Worm (Caenorhabditis elegans) whole organism, early embryonic: ENCODE results near the gene mtrf-1L.

ENCODE experiments used
- B0310.2 ChIP-seq: sonication (generic microtip); optimal IDR thresholded peaks from 2 replicates; lab custom pipeline; 2016; ENCODE audit warnings: mild to moderate bottlenecking, missing genetic modification characterization, missing compliant biosample characterization
- F13C5.2 ChIP-seq: sonication (generic microtip); optimal IDR thresholded peaks from 2 replicates; lab custom pipeline; 2017; ENCODE audit warnings: mild to moderate bottlenecking, missing genetic modification characterization, inconsistent platforms, missing compliant biosample characterization
- aly-1 ChIP-seq: sonication (generic microtip); optimal IDR thresholded peaks from 2 replicates; lab custom pipeline; 2016; ENCODE audit warnings: missing genetic modification characterization, missing compliant biosample characterization
- ama-1 ChIP-seq: fragments of 150-350 bp; optimal IDR thresholded peaks from 2 replicates; lab custom pipeline; 2014
- ceh-13 ChIP-seq: fragments of 200-800 bp; sonication (Bioruptor generic); optimal IDR thresholded peaks from 2 replicates; lab custom pipeline; 2018; ENCODE audit warnings: mild to moderate bottlenecking, missing genetic modification characterization, missing compliant biosample characterization
- ceh-36 ChIP-seq: sonication (generic microtip); optimal IDR thresholded peaks from 2 replicates; lab custom pipeline; 2016; ENCODE audit warnings: missing genetic modification characterization, inconsistent platforms, missing compliant biosample characterization
- ets-7 ChIP-seq: sonication (generic microtip); optimal IDR thresholded peaks from 2 replicates; lab custom pipeline; 2016; ENCODE audit warnings: missing genotype, missing genetic modification characterization, missing compliant biosample characterization
- flt-1 ChIP-seq: fragments of 200-800 bp; sonication (Bioruptor generic); IDR thresholded peaks from 2 replicates; pipeline ENCODE4 v1.3.6; 2022; ENCODE audit warnings: missing genetic modification characterization, missing compliant biosample characterization
- hmbx-1 ChIP-seq: sonication (generic microtip); optimal IDR thresholded peaks from 2 replicates; lab custom pipeline; 2016; ENCODE audit warnings: mild to moderate bottlenecking, missing genetic modification characterization, missing compliant biosample characterization
- hmg-4 ChIP-seq: fragments of 200-800 bp; sonication (Bioruptor generic); optimal IDR thresholded peaks from 2 replicates; lab custom pipeline; 2018; ENCODE audit warnings: mild to moderate bottlenecking, missing genetic modification characterization, missing compliant biosample characterization
- hnd-1 ChIP-seq: sonication (generic microtip); optimal IDR thresholded peaks from 2 replicates; lab custom pipeline; 2016; ENCODE audit warnings: missing genetic modification characterization, missing compliant biosample characterization
- pes-1 ChIP-seq: fragments of 200-800 bp; sonication (Bioruptor generic); IDR thresholded peaks from 2 replicates; pipeline ENCODE4 v1.3.6; 2022; ENCODE audit warnings: missing genetic modification reagents, missing genetic modification characterization, missing compliant biosample characterization
- scrt-1 ChIP-seq: fragments of 200-800 bp; sonication (Bioruptor generic); IDR thresholded peaks from 2 replicates; pipeline ENCODE4 v1.3.6; 2022; ENCODE audit warnings: missing genetic modification characterization, missing compliant biosample characterization
- sea-1 ChIP-seq: fragments of 200-800 bp; sonication (Bioruptor generic); conservative IDR thresholded peaks from 2 replicates; pipeline ENCODE4 v1.3.6; 2022; ENCODE audit warnings: missing genetic modification characterization, missing compliant biosample characterization
- tbx-11 ChIP-seq: fragments of 200-800 bp; sonication (Bioruptor generic); IDR thresholded peaks from 2 replicates; pipeline ENCODE4 v1.3.6; 2022; ENCODE audit warnings: missing genetic modification characterization, missing compliant biosample characterization
- tbx-37 ChIP-seq: fragments of 200-800 bp; sonication (Bioruptor generic); conservative IDR thresholded peaks from 2 replicates; pipeline ENCODE4 v1.3.6; 2022; ENCODE audit warnings: missing genetic modification reagents, missing genetic modification characterization, missing compliant biosample characterization
- tra-4 ChIP-seq: sonication (generic microtip); optimal IDR thresholded peaks from 2 replicates; lab custom pipeline; 2017; ENCODE audit warnings: missing genetic modification characterization, missing compliant biosample characterization

Gene mtrf-1L

DNA sequence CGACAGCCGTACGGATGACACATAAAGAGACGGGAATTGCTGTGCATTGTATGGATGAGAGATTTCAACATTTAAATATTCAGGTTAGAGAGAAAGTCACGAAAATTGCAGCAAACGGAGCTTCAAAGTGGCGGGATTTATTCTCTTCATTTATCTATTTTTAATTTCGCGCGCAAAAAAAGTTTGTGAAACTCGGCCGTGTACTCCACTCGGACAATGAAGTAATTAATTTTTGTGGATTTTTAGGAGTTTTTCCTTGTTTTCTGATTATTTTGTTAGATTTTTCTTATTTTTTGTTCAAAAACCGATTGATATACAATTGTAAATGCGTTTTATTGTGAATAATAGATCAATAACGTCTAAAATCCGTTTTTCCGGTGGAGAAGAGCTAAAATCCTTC, 1.1 kb downstream of the mtrf-1L start:
- TF ChIP-seq scrt-1: no peak
- TF ChIP-seq hmg-4 (GFP tag; lab: Kevin White, UChicago): no peak
- no peak for TF ChIP-seq tra-4 (tag; lab: Kevin White, UChicago)
- no peak for TF ChIP-seq flt-1 (GFP tag; lab: Robert Waterston, UW)
- TF ChIP-seq pes-1: no peak
- no peak for TF ChIP-seq hmbx-1
- no peak for TF ChIP-seq F13C5.2 (tag; lab: Kevin White, UChicago)
- no peak for TF ChIP-seq tbx-37 (GFP tag; lab: Robert Waterston, UW)
- TF ChIP-seq tbx-11: no peak
- no peak for TF ChIP-seq aly-1 (tag; lab: Kevin White, UChicago)
- no peak for TF ChIP-seq hnd-1 (tag; lab: Kevin White, UChicago)
- no peak for TF ChIP-seq B0310.2 (tag; lab: Kevin White, UChicago)
- no peak for TF ChIP-seq ets-7 (tag; lab: Kevin White, UChicago)

- TF ChIP-seq pes-1 (no peak), hnd-1 (tag; lab: Kevin White, UChicago) (no peak), flt-1 (GFP tag; lab: Robert Waterston, UW) (no peak), hmg-4 (GFP tag; lab: Kevin White, UChicago) (no peak)
Observed at ce11 chrIV:5195531-5195930, 8.6 kb downstream of the mtrf-1L start, which contains the start of gene gpa-18. TSS of gene gpa-18 (minus strand) at chrIV:5195631.

DNA sequence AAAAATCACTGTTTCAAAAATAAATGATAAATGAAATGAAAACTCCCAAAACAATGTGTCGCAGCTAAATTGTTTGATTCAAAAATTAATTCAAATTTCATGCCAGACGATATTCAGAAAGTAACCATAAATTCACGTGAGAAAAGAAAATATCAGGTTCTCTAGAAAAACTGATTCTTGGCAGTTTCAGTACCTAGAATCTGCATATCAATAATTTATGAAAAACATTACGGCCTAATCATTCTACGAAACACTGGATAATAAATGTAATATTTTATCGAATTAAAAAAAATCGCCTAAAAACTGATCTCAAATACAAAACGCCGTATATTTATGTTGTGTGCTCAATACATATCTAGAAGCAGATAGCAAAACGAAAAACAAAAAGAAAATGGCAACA, 13.9 kb downstream of the mtrf-1L start:
- no peak for TF ChIP-seq flt-1 (GFP tag; lab: Robert Waterston, UW)
- TF ChIP-seq tbx-37 (GFP tag; lab: Robert Waterston, UW): no peak
- TF ChIP-seq hmbx-1: no peak
- TF ChIP-seq ets-7 (tag; lab: Kevin White, UChicago): no peak
- TF ChIP-seq sea-1 (GFP tag; lab: Robert Waterston, UW): no peak
- no peak for TF ChIP-seq ceh-36 (tag; lab: Kevin White, UChicago)
- no peak for TF ChIP-seq ama-1 (lab: Kevin White, UChicago)
- no peak for TF ChIP-seq tbx-11
- no peak for TF ChIP-seq aly-1 (tag; lab: Kevin White, UChicago)
- TF ChIP-seq tra-4 (tag; lab: Kevin White, UChicago): no peak
- no peak for TF ChIP-seq B0310.2 (tag; lab: Kevin White, UChicago)
- no peak for TF ChIP-seq hnd-1 (tag; lab: Kevin White, UChicago)
- no peak for TF ChIP-seq pes-1
- TF ChIP-seq scrt-1: no peak
- no peak for TF ChIP-seq ceh-13 (GFP tag; lab: Kevin White, UChicago)
- TF ChIP-seq F13C5.2 (tag; lab: Kevin White, UChicago): no peak
- TF ChIP-seq hmg-4 (GFP tag; lab: Kevin White, UChicago): no peak

DNA sequence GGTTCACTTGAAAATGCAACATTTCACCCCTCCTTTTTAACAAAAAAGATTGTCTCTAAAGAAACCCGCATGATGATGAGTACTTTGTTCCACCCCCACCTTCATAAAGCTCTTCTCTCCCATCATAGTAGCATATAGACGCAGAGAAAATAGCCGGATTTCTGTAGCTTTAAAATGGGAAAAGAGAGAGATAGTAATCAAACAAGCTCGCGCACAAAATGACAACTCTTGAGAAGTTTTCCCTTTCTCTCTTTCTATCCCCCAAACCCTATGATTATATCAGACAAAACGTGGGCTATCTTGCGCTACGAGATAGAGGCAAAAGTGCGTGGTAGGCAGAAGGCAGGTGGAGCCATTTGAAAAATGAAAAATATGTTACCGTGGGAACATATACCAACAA, 15.6 kb downstream of the mtrf-1L start:
- TF ChIP-seq ama-1 (lab: Kevin White, UChicago): no peak
- no peak for TF ChIP-seq ceh-36 (tag; lab: Kevin White, UChicago)
- TF ChIP-seq tbx-11: no peak
- no peak for TF ChIP-seq F13C5.2 (tag; lab: Kevin White, UChicago)
- no peak for TF ChIP-seq tra-4 (tag; lab: Kevin White, UChicago)
- TF ChIP-seq ceh-13 (GFP tag; lab: Kevin White, UChicago): no peak
- no peak for TF ChIP-seq scrt-1
- TF ChIP-seq ets-7 (tag; lab: Kevin White, UChicago): no peak

DNA sequence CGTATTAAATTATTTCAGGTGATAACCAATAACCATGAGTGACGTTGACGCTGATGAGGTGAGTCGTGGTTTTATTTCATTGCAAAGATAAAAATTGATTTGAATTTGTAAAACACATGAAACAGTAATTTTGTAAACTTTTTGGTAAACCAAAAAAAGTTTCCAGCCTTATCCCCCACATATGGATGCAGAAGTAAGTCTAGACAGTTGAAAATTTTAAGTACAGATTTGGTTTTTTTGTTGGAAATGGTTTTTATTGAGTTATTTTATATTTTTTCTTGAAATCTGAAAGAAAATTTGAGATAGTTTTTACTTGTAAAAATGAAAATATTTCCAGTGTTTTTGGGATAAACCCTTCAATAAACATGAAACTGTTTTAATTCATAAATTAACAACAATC, 17.6 kb downstream of the mtrf-1L start, which contains the start of gene tni-4:
tni-4 (plus strand) TSS at position 19 of the 400 bp plus-strand sequence.
- TF ChIP-seq flt-1 (GFP tag; lab: Robert Waterston, UW) (no peak), aly-1 (tag; lab: Kevin White, UChicago) (no peak), ama-1 (lab: Kevin White, UChicago) (no peak), B0310.2 (tag; lab: Kevin White, UChicago) (no peak), pes-1 (no peak), sea-1 (GFP tag; lab: Robert Waterston, UW) (no peak), tbx-11 (no peak), hmg-4 (GFP tag; lab: Kevin White, UChicago) (no peak), hnd-1 (tag; lab: Kevin White, UChicago) (no peak), tbx-37 (GFP tag; lab: Robert Waterston, UW) (no peak), hmbx-1 (no peak), ets-7 (tag; lab: Kevin White, UChicago) (no peak), tra-4 (tag; lab: Kevin White, UChicago) (no peak), ceh-36 (tag; lab: Kevin White, UChicago) (no peak), ceh-13 (GFP tag; lab: Kevin White, UChicago) (no peak), F13C5.2 (tag; lab: Kevin White, UChicago) (no peak), scrt-1 (no peak)

- TF ChIP-seq tbx-11: no peak
- TF ChIP-seq F13C5.2 (tag; lab: Kevin White, UChicago): no peak
- no peak for TF ChIP-seq tbx-37 (GFP tag; lab: Robert Waterston, UW)
Observed at ce11 chrIV:5206716-5207115, 19.8 kb downstream of the mtrf-1L start.

DNA sequence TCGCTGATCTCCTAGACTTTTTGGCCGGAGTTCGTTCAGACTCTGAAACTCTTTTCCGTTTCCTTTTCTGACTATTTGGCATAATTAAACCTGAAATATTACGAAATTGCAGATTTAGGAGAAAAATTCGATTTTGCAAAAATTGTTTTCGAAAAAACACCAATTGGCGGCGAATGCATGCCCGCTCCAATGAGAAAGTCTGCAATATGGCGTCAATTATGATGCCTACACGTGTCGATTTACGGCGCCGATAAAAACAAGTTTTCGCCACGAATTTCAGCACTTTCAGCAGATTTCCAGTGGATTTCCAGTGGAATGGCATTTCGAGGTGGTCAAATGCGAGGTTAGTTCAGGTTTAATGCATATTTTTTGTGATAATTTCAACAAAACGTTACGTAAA, 22.4 kb downstream of the mtrf-1L start, which contains the start of the genes Y59E9AL.36 and nbet-1:
Y59E9AL.36 (minus strand) TSS at position 92 of the 400 bp plus-strand sequence.
nbet-1 (plus strand) TSS at position 112 of the 400 bp plus-strand sequence.
- TF ChIP-seq ama-1 (lab: Kevin White, UChicago) (no peak), hmg-4 (GFP tag; lab: Kevin White, UChicago) (no peak), B0310.2 (tag; lab: Kevin White, UChicago) (no peak), F13C5.2 (tag; lab: Kevin White, UChicago) (peak; percentile 59), pes-1 (0 out of 2 replicates have a peak, but pooled peaks have one; percentile 12), flt-1 (GFP tag; lab: Robert Waterston, UW) (no peak), aly-1 (tag; lab: Kevin White, UChicago) (no peak), ceh-36 (tag; lab: Kevin White, UChicago) (no peak), ets-7 (tag; lab: Kevin White, UChicago) (no peak), sea-1 (GFP tag; lab: Robert Waterston, UW) (no peak), hmbx-1 (no peak), tra-4 (tag; lab: Kevin White, UChicago) (no peak), scrt-1 (no peak), hnd-1 (tag; lab: Kevin White, UChicago) (no peak), tbx-37 (GFP tag; lab: Robert Waterston, UW) (no peak), ceh-13 (GFP tag; lab: Kevin White, UChicago) (no peak), tbx-11 (no peak)
